4 worm cellular contexts compared by ENCODE assay signal in the genomic region with DNA sequence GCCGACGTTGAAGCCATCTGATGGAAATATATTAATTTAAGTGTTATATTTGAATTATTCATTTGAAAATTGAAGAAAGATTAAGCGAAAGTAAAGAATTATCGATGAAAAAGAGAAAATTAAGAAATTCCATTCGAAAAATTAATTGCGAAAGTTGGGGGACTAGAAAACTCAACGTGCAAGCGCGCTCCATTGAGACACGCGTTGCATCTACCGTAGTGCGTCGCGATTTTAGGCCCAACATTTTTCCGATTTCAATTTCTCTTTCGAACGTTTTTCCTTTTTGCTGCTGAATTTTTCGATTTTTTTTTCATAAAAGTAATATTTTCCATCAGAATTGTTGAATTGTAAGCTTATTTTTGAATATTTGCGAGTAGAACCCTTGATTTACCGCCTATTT.
TF ChIP-seq lines count a peak whose summit lies in the region.

A gene (minus strand): TSS at position 17 of the 400 bp plus-strand sequence.

TF ChIP-seq in whole organism, L2 larva, 48 proteins besides CTCF, POLR2A, EP300 and RAD21 (continued from another document):
- TF ChIP-seq crh-2 (tag; optimal IDR thresholded peaks at IDR 0.05; lab: Kevin White, UChicago) (peak; percentile 97), zag-1 (tag; optimal IDR thresholded peaks at IDR 0.05; lab: Kevin White, UChicago) (peak; percentile 77), fos-1 (tag; optimal IDR thresholded peaks at IDR 0.05; lab: Kevin White, UChicago) (peak; percentile 95), nhr-6 (tag; optimal IDR thresholded peaks at IDR 0.05; lab: Kevin White, UChicago) (peak; percentile 84), ztf-4 (tag; optimal IDR thresholded peaks at IDR 0.05; lab: Kevin White, UChicago) (peak; percentile 71), snpc-4 (tag; optimal IDR thresholded peaks at IDR 0.05; lab: Kevin White, UChicago) (peak; percentile 91), R02D3.7 (tag; optimal IDR thresholded peaks at IDR 0.05; lab: Kevin White, UChicago) (peak; percentile 12), ZK546.5 (tag; optimal IDR thresholded peaks at IDR 0.05; lab: Kevin White, UChicago) (peak; percentile 56), nhr-23 (tag; optimal IDR thresholded peaks at IDR 0.05; lab: Kevin White, UChicago) (no peak), lsy-2 (tag; optimal IDR thresholded peaks at IDR 0.05; lab: Kevin White, UChicago) (peak; percentile 94 to 99), lin-13 (GFP tag; optimal IDR thresholded peaks at IDR 0.05; lab: Kevin White, UChicago) (peak; percentile 96), alr-1 (tag; optimal IDR thresholded peaks at IDR 0.05; lab: Kevin White, UChicago) (no peak), nhr-10 (tag; optimal IDR thresholded peaks at IDR 0.05; lab: Kevin White, UChicago) (peak; percentile 21), mbf-1 (tag; optimal IDR thresholded peaks at IDR 0.05; lab: Kevin White, UChicago) (no peak), Y55F3AM.14 (GFP tag; optimal IDR thresholded peaks at IDR 0.05; lab: Kevin White, UChicago) (peak; percentile 31), nhr-129 (tag; optimal IDR thresholded peaks at IDR 0.05; lab: Kevin White, UChicago) (peak; percentile 93), ceh-82 (tag; optimal IDR thresholded peaks at IDR 0.05; lab: Kevin White, UChicago) (peak; percentile 37), elt-1 (tag; optimal IDR thresholded peaks at IDR 0.05; lab: Kevin White, UChicago) (no peak), elt-3 (tag; optimal IDR thresholded peaks at IDR 0.05; lab: Kevin White, UChicago) (no peak), nhr-12 (tag; optimal IDR thresholded peaks at IDR 0.05; lab: Kevin White, UChicago) (no peak), lin-39 (tag; optimal IDR thresholded peaks at IDR 0.05; lab: Kevin White, UChicago) (no peak), nhr-237 (tag; optimal IDR thresholded peaks at IDR 0.05; lab: Kevin White, UChicago) (peak; percentile 18), unc-62 (GFP tag; optimal IDR thresholded peaks at IDR 0.05; lab: Kevin White, UChicago) (no peak), nhr-11 (tag; optimal IDR thresholded peaks at IDR 0.05; lab: Kevin White, UChicago) (no peak), sma-9 (GFP tag; optimal IDR thresholded peaks at IDR 0.05; lab: Kevin White, UChicago) (peak; percentile 92), sma-9 (tag; optimal IDR thresholded peaks at IDR 0.05; lab: Kevin White, UChicago) (no peak), mdl-1 (tag; optimal IDR thresholded peaks at IDR 0.05; lab: Kevin White, UChicago) (peak; percentile 14 to 26)
TF ChIP-seq in whole organism, L2 larva: peak in this region for 33.

TF ChIP-seq in whole organism, L4 larva, 104 proteins besides CTCF, POLR2A, EP300 and RAD21 (continued from another document and continues in another):
- TF ChIP-seq dmd-8 (GFP tag; IDR thresholded peaks at IDR 0.05; lab: Robert Waterston, UW) (no peak), ceh-62 (tag; optimal IDR thresholded peaks at IDR 0.05; lab: Kevin White, UChicago) (no peak), lin-15B (tag; optimal IDR thresholded peaks at IDR 0.05; lab: Kevin White, UChicago) (peak; percentile 88), daf-8 (GFP tag; IDR thresholded peaks at IDR 0.05; lab: Robert Waterston, UW) (no peak), daf-12 (tag; optimal IDR thresholded peaks at IDR 0.05; lab: Kevin White, UChicago) (no peak), ces-1 (GFP tag; optimal IDR thresholded peaks at IDR 0.05; lab: Kevin White, UChicago) (peak; percentile 17), nhr-11 (tag; optimal IDR thresholded peaks at IDR 0.05; lab: Kevin White, UChicago) (peak; percentile 92), lin-39 (tag; optimal IDR thresholded peaks at IDR 0.05; lab: Kevin White, UChicago) (no peak), duxl-1 (tag; optimal IDR thresholded peaks at IDR 0.05; lab: Kevin White, UChicago; ENCODE audit: poor library complexity) (peak; percentile 88), mes-2 (tag; optimal IDR thresholded peaks at IDR 0.05; lab: Kevin White, UChicago; ENCODE audit: poor library complexity, severe bottlenecking) (peak; percentile 99), attf-4 (tag; optimal IDR thresholded peaks at IDR 0.05; lab: Kevin White, UChicago) (no peak), lin-1 (GFP tag; IDR thresholded peaks at IDR 0.05; lab: Robert Waterston, UW) (no peak), pqm-1 (tag; optimal IDR thresholded peaks at IDR 0.05; lab: Kevin White, UChicago) (peak; percentile 75), hlh-11 (tag; optimal IDR thresholded peaks at IDR 0.05; lab: Kevin White, UChicago) (peak; percentile 81), skn-1 (tag; optimal IDR thresholded peaks at IDR 0.05; lab: Kevin White, UChicago) (no peak), F37D6.2 (tag; optimal IDR thresholded peaks at IDR 0.05; lab: Kevin White, UChicago) (peak; percentile 70), lsy-2 (tag; optimal IDR thresholded peaks at IDR 0.05; lab: Kevin White, UChicago) (peak; percentile 95 to 99), nhr-237 (tag; optimal IDR thresholded peaks at IDR 0.05; lab: Kevin White, UChicago) (no peak), ceh-20 (GFP tag; IDR thresholded peaks at IDR 0.05; lab: Robert Waterston, UW) (peak; percentile 71), tra-1 (GFP tag; IDR thresholded peaks at IDR 0.05; lab: Robert Waterston, UW) (0 out of 2 replicates have a peak, but pooled peaks have one; percentile 45), lin-38 (GFP tag; IDR thresholded peaks at IDR 0.05; lab: Robert Waterston, UW) (peak; percentile 99), hmg-1.1 (GFP tag; IDR thresholded peaks at IDR 0.05; lab: Robert Waterston, UW) (peak; percentile 82), nhr-48 (tag; optimal IDR thresholded peaks at IDR 0.05; lab: Kevin White, UChicago) (peak; percentile 41), nhr-25 (tag; optimal IDR thresholded peaks at IDR 0.05; lab: Kevin White, UChicago; ENCODE audit: borderline replicate concordance, insufficient read depth) (peak; percentile 77), lir-3 (tag; optimal IDR thresholded peaks at IDR 0.05; lab: Kevin White, UChicago) (no peak), nhr-6 (tag; optimal IDR thresholded peaks at IDR 0.05; lab: Kevin White, UChicago) (peak; percentile 86), daf-16 (GFP tag; optimal IDR thresholded peaks at IDR 0.05; lab: Kevin White, UChicago) (peak in 1 of 2 experiments; percentile 16), daf-16 (tag; optimal IDR thresholded peaks at IDR 0.05; lab: Kevin White, UChicago) (peak; percentile 74), egl-43 (GFP tag; IDR thresholded peaks at IDR 0.05; lab: Robert Waterston, UW) (0 out of 2 replicates have a peak, but pooled peaks have one; percentile 64), Y105C5A.15 (GFP tag; IDR thresholded peaks at IDR 0.05; lab: Robert Waterston, UW) (no peak), saeg-2 (GFP tag; IDR thresholded peaks at IDR 0.05; lab: Robert Waterston, UW) (0 out of 2 replicates have a peak, but pooled peaks have one; percentile 35), T20F7.1 (GFP tag; optimal IDR thresholded peaks at IDR 0.05; lab: Kevin White, UChicago) (no peak), lim-7 (GFP tag; IDR thresholded peaks at IDR 0.05; lab: Robert Waterston, UW) (0 out of 2 replicates have a peak, but pooled peaks have one; percentile 52)

TF ChIP-seq in whole organism, late embryonic, 69 proteins besides CTCF, POLR2A, EP300 and RAD21 (continued from another document and continues in another):
- TF ChIP-seq odd-2 (tag; optimal IDR thresholded peaks at IDR 0.05; lab: Kevin White, UChicago) (no peak), C08G9.2 (tag; optimal IDR thresholded peaks at IDR 0.05; lab: Kevin White, UChicago) (peak; percentile 94), sox-4 (tag; optimal IDR thresholded peaks at IDR 0.05; lab: Kevin White, UChicago) (no peak), Y22D7AL.16 (tag; optimal IDR thresholded peaks at IDR 0.05; lab: Kevin White, UChicago) (no peak), hlh-15 (tag; optimal IDR thresholded peaks at IDR 0.05; lab: Kevin White, UChicago) (no peak), ceh-6 (GFP tag; optimal IDR thresholded peaks at IDR 0.05; lab: Kevin White, UChicago) (no peak), elt-2 (tag; optimal IDR thresholded peaks at IDR 0.05; lab: Kevin White, UChicago) (peak; percentile 58), T23F11.4 (GFP tag; optimal IDR thresholded peaks at IDR 0.05; lab: Kevin White, UChicago) (no peak), K02D7.2 (tag; optimal IDR thresholded peaks at IDR 0.05; lab: Kevin White, UChicago) (no peak), C38D4.7 (GFP tag; optimal IDR thresholded peaks at IDR 0.05; lab: Kevin White, UChicago) (no peak), tbx-2 (tag; optimal IDR thresholded peaks at IDR 0.05; lab: Kevin White, UChicago) (peak; percentile 92), ceh-31 (tag; optimal IDR thresholded peaks at IDR 0.05; lab: Kevin White, UChicago) (peak; percentile 98), ttx-3 (tag; optimal IDR thresholded peaks at IDR 0.05; lab: Kevin White, UChicago) (peak; percentile 28), ztf-16 (tag; optimal IDR thresholded peaks at IDR 0.05; lab: Kevin White, UChicago) (peak; percentile 74), pat-9 (tag; optimal IDR thresholded peaks at IDR 0.05; lab: Kevin White, UChicago) (no peak), ceh-45 (GFP tag; IDR thresholded peaks at IDR 0.05; lab: Robert Waterston, UW) (no peak), hlh-6 (tag; optimal IDR thresholded peaks at IDR 0.05; lab: Kevin White, UChicago) (no peak), dve-1 (tag; optimal IDR thresholded peaks at IDR 0.05; lab: Kevin White, UChicago) (peak; percentile 84), hlh-8 (tag; optimal IDR thresholded peaks at IDR 0.05; lab: Kevin White, UChicago) (peak; percentile 72), eyg-1 (tag; optimal IDR thresholded peaks at IDR 0.05; lab: Kevin White, UChicago) (peak; percentile 31), pax-1 (tag; optimal IDR thresholded peaks at IDR 0.05; lab: Kevin White, UChicago) (peak; percentile 84), pros-1 (tag; optimal IDR thresholded peaks at IDR 0.05; lab: Kevin White, UChicago) (no peak), ceh-34 (tag; optimal IDR thresholded peaks at IDR 0.05; lab: Kevin White, UChicago) (peak; percentile 83), che-1 (tag; optimal IDR thresholded peaks at IDR 0.05; lab: Kevin White, UChicago) (no peak), rnt-1 (tag; optimal IDR thresholded peaks at IDR 0.05; lab: Kevin White, UChicago) (peak; percentile 88), ceh-24 (tag; optimal IDR thresholded peaks at IDR 0.05; lab: Kevin White, UChicago) (no peak), tbx-7 (tag; optimal IDR thresholded peaks at IDR 0.05; lab: Kevin White, UChicago) (peak; percentile 82), pag-3 (tag; optimal IDR thresholded peaks at IDR 0.05; lab: Kevin White, UChicago; ENCODE audit: borderline replicate concordance) (peak; percentile 74), ceh-14 (tag; optimal IDR thresholded peaks at IDR 0.05; lab: Kevin White, UChicago) (peak; percentile 82), fkh-10 (GFP tag; optimal IDR thresholded peaks at IDR 0.05; lab: Kevin White, UChicago) (no peak), nhr-11 (tag; optimal IDR thresholded peaks at IDR 0.05; lab: Kevin White, UChicago) (no peak), ref-2 (tag; optimal IDR thresholded peaks at IDR 0.05; lab: Kevin White, UChicago) (peak; percentile 92), hlh-13 (GFP tag; optimal IDR thresholded peaks at IDR 0.05; lab: Kevin White, UChicago) (peak; percentile 48), ceh-9 (tag; optimal IDR thresholded peaks at IDR 0.05; lab: Kevin White, UChicago) (no peak), fkh-6 (tag; optimal IDR thresholded peaks at IDR 0.05; lab: Kevin White, UChicago) (peak; percentile 55), ama-1 (optimal IDR thresholded peaks at IDR 0.05; lab: Kevin White, UChicago) (no peak), ceh-48 (tag; optimal IDR thresholded peaks at IDR 0.05; lab: Kevin White, UChicago) (peak; percentile 47), npax-4 (tag; optimal IDR thresholded peaks at IDR 0.05; lab: Kevin White, UChicago) (no peak)

TF ChIP-seq in whole organism, mixed stage, embryonic, 35 proteins besides CTCF, POLR2A, EP300 and RAD21 (continued from another document):
- TF ChIP-seq ces-1 (GFP tag; optimal IDR thresholded peaks at IDR 0.05; lab: Kevin White, UChicago) = peak; percentile 84
- TF ChIP-seq hlh-1 (tag; optimal IDR thresholded peaks at IDR 0.05; lab: Kevin White, UChicago) = peak; percentile 93
- TF ChIP-seq sem-2 (GFP tag; optimal IDR thresholded peaks at IDR 0.05; lab: Kevin White, UChicago) = no peak
- peak; percentile 95 for TF ChIP-seq pha-4 (tag; optimal IDR thresholded peaks at IDR 0.05; lab: Kevin White, UChicago)
- no peak for TF ChIP-seq unc-39 (tag; optimal IDR thresholded peaks at IDR 0.05; lab: Kevin White, UChicago)
- no peak for TF ChIP-seq nhr-28 (tag; optimal IDR thresholded peaks at IDR 0.05; lab: Kevin White, UChicago)
- TF ChIP-seq mls-2 (tag; optimal IDR thresholded peaks at IDR 0.05; lab: Kevin White, UChicago) = peak; percentile 66
- no peak for TF ChIP-seq nhr-76 (tag; optimal IDR thresholded peaks at IDR 0.05; lab: Kevin White, UChicago)
